Fruit fly (Drosophila melanogaster) Kc167 (cell line): ENCODE data around the gene Grik.

Experiments
- Myc ChIP-seq: fragments of >200 bp; optimal IDR thresholded peaks from 2 replicates; lab custom pipeline; 2017; ENCODE audit warnings: missing external identifiers
- h ChIP-seq: fragments of >200 bp; optimal IDR thresholded peaks from 3 replicates; lab custom pipeline; 2018; ENCODE audit warnings: missing external identifiers
- insv ChIP-seq: fragments of >200 bp; optimal IDR thresholded peaks from 3 replicates; lab custom pipeline; 2018; ENCODE audit warnings: missing external identifiers
- psq ChIP-seq: fragments of >200 bp; optimal IDR thresholded peaks from 2 replicates; lab custom pipeline; 2017; ENCODE audit warnings: missing external identifiers

DNA sequence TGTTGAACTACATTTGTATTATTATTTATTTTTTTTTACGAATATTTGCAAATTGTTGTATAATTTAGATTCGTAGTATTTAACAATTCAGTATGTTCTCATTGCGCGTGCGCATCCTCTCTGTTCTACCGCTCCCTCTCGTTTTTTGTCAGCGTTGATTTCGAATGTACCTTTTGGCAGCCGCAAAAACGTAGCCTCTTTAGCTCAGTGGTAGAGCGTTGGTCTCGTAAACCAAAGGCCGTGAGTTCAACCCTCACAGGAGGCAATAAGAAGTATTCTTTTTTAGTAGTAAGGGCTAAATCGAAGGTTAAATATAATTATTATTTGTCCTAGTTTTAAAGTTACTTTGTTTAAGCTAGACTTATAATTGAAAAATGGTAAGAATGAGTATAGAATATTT, 11.3 kb upstream of the Grik start:
- no peak for TF ChIP-seq psq (lab: Kevin White, UChicago)
- no peak for TF ChIP-seq Myc (lab: Kevin White, UChicago)
- no peak for TF ChIP-seq insv
- TF ChIP-seq h (lab: Kevin White, UChicago), result no peak
